Worm (Caenorhabditis elegans) whole organism, L4 larva: ENCODE data around the gene C05E4.15.

ENCODE experiments used
- F10B5.3 ChIP-seq: sonication (generic microtip); optimal IDR thresholded peaks from 2 replicates; lab custom pipeline; 2016; ENCODE audit warnings: mild to moderate bottlenecking, missing genetic modification characterization, missing compliant biosample characterization
- F37D6.2 ChIP-seq: sonication (generic microtip); optimal IDR thresholded peaks from 2 replicates; lab custom pipeline; 2016; ENCODE audit warnings: mild to moderate bottlenecking, missing genetic modification characterization, missing compliant biosample characterization
- R02D3.7 ChIP-seq: fragments of 150-350 bp; sonication (generic microtip); optimal IDR thresholded peaks from 3 replicates; lab custom pipeline; 2014; ENCODE audit warnings: missing biosample characterization, missing genetic modification characterization
- T26A8.4 ChIP-seq: fragments of 200-800 bp; sonication (Bioruptor generic); IDR thresholded peaks from 2 replicates; pipeline ENCODE4 v1.3.6; 2022; ENCODE audit warnings: missing genetic modification characterization, missing compliant biosample characterization
- Y105C5A.15 ChIP-seq: fragments of 200-800 bp; sonication (Bioruptor generic); IDR thresholded peaks from 2 replicates; pipeline ENCODE4 v1.3.6; 2022; ENCODE audit warnings: missing genetic modification characterization, missing compliant biosample characterization
- Y75B8A.6 ChIP-seq: fragments of 200-800 bp; sonication (Bioruptor generic); IDR thresholded peaks from 2 replicates; pipeline ENCODE4 v1.3.6; 2022; ENCODE audit warnings: missing genetic modification reagents, missing genetic modification characterization, missing compliant biosample characterization
- ZK546.5 ChIP-seq, 2 experiments: sonication (generic microtip); optimal IDR thresholded peaks; 2 replicates each; lab custom pipeline; 2017; ENCODE audit warnings: missing biosample characterization in 2 of 2, missing genetic modification characterization in 2 of 2
- aha-1 ChIP-seq: fragments of 150-350 bp; peaks from one replicate; lab custom pipeline; 2014; ENCODE audit warnings: missing biosample characterization, missing genetic modification characterization
- aly-2 ChIP-seq: sonication (generic microtip); optimal IDR thresholded peaks from 2 replicates; lab custom pipeline; 2018; ENCODE audit warnings: missing biosample characterization, missing genetic modification characterization
- arid-1 ChIP-seq: fragments of 200-800 bp; sonication (Bioruptor generic); conservative IDR thresholded peaks from 2 replicates; pipeline ENCODE4 v1.3.6; 2022; ENCODE audit warnings: missing genetic modification reagents, missing genetic modification characterization, missing compliant biosample characterization
- attf-4 ChIP-seq: sonication (generic microtip); optimal IDR thresholded peaks from 3 replicates; lab custom pipeline; 2017; ENCODE audit warnings: missing biosample characterization, missing genetic modification characterization
- ceh-32 ChIP-seq: sonication (generic microtip); optimal IDR thresholded peaks from 2 replicates; lab custom pipeline; 2016; ENCODE audit warnings: mild to moderate bottlenecking, missing genetic modification characterization, missing compliant biosample characterization; ENCODE audit not compliant: poor library complexity
- ceh-44 ChIP-seq: fragments of 200-800 bp; sonication (Bioruptor generic); IDR thresholded peaks from 2 replicates; pipeline ENCODE4 v1.3.6; 2022; ENCODE audit warnings: missing genetic modification reagents, missing genetic modification characterization, missing compliant biosample characterization
- cey-2 ChIP-seq: sonication (generic microtip); optimal IDR thresholded peaks from 3 replicates; lab custom pipeline; 2017; ENCODE audit warnings: missing genetic modification characterization, mild to moderate bottlenecking, missing compliant biosample characterization, antibody characterized with exemption, borderline replicate concordance; ENCODE audit not compliant: insufficient read depth
- daf-16 ChIP-seq, 3 experiments: sonication (generic microtip); optimal IDR thresholded peaks; 2 replicates each; lab custom pipeline; 2016 to 2017; ENCODE audit warnings: missing genetic modification characterization in 3 of 3, missing genetic modification reagents in 3 of 3, mild to moderate bottlenecking in 2 of 3, missing compliant biosample characterization in 2 of 3, missing biosample characterization in 1 of 3, moderate library complexity in 1 of 3
- dmd-6 ChIP-seq: fragments of 200-800 bp; sonication (Bioruptor generic); IDR thresholded peaks from 2 replicates; pipeline ENCODE4 v1.3.6; 2022; ENCODE audit warnings: missing genetic modification reagents, missing genetic modification characterization, missing compliant biosample characterization
- dmd-9 ChIP-seq: fragments of 200-800 bp; sonication (Bioruptor generic); IDR thresholded peaks from 2 replicates; pipeline ENCODE4 v1.3.6; 2022; ENCODE audit warnings: missing genetic modification reagents, missing genetic modification characterization, missing compliant biosample characterization
- dve-1 ChIP-seq: sonication (generic microtip); optimal IDR thresholded peaks from 2 replicates; lab custom pipeline; 2017; ENCODE audit warnings: antibody characterized with exemption, mild to moderate bottlenecking, missing genetic modification characterization, missing compliant biosample characterization; ENCODE audit not compliant: insufficient read depth
- egl-27 ChIP-seq: sonication (generic microtip); optimal IDR thresholded peaks from 3 replicates; lab custom pipeline; 2017; ENCODE audit warnings: missing biosample characterization, missing genetic modification reagents, missing genetic modification characterization
- egl-43 ChIP-seq: fragments of 200-800 bp; sonication (Bioruptor generic); IDR thresholded peaks from 2 replicates; pipeline ENCODE4 v1.3.6; 2022; ENCODE audit warnings: missing genetic modification reagents, missing genetic modification characterization, missing compliant biosample characterization
- fkh-10 ChIP-seq: fragments of 150-350 bp; optimal IDR thresholded peaks from 2 replicates; lab custom pipeline; 2014; ENCODE audit warnings: missing biosample characterization, missing genetic modification reagents, missing genetic modification characterization
- fos-1 ChIP-seq: fragments of 150-350 bp; optimal IDR thresholded peaks from 2 replicates; lab custom pipeline; 2014; ENCODE audit warnings: missing biosample characterization, missing genetic modification characterization
- gei-8 ChIP-seq: fragments of 200-800 bp; sonication (Bioruptor generic); optimal IDR thresholded peaks from 2 replicates; lab custom pipeline; 2018; ENCODE audit warnings: mild to moderate bottlenecking, missing genetic modification characterization, missing compliant biosample characterization
- hlh-11 ChIP-seq: fragments of 200-800 bp; sonication (Bioruptor generic); optimal IDR thresholded peaks from 2 replicates; lab custom pipeline; 2018; ENCODE audit warnings: mild to moderate bottlenecking, missing genetic modification characterization, missing compliant biosample characterization
- hlh-30 ChIP-seq: sonication (generic microtip); optimal IDR thresholded peaks from 2 replicates; lab custom pipeline; 2017; ENCODE audit warnings: antibody characterized with exemption, mild to moderate bottlenecking, missing genetic modification characterization, missing compliant biosample characterization; ENCODE audit not compliant: insufficient read depth
- hmg-1.1 ChIP-seq: fragments of 200-800 bp; sonication (Bioruptor generic); IDR thresholded peaks from 2 replicates; pipeline ENCODE4 v1.3.6; 2022; ENCODE audit warnings: missing genetic modification reagents, missing genetic modification characterization, missing compliant biosample characterization
- lin-13 ChIP-seq: fragments of 150-350 bp; optimal IDR thresholded peaks from 2 replicates; lab custom pipeline; 2014; ENCODE audit warnings: missing biosample characterization, missing genetic modification reagents, missing genetic modification characterization
- lin-39 ChIP-seq: fragments of 150-350 bp; optimal IDR thresholded peaks from 2 replicates; lab custom pipeline; 2014; ENCODE audit warnings: missing biosample characterization, missing genetic modification reagents, missing genetic modification characterization
- madf-5 ChIP-seq, 2 experiments: fragments of 200-800 bp; sonication (Bioruptor generic); IDR thresholded peaks; 2 replicates each; pipeline ENCODE4 v1.3.6; 2022; ENCODE audit warnings: missing compliant biosample characterization in 2 of 2, missing genetic modification characterization in 2 of 2
- mdl-1 ChIP-seq, 2 experiments: fragments of 150-350 bp in 1 of 2; sonication (generic microtip) in 1 of 2; optimal IDR thresholded peaks; 2 replicates each; lab custom pipeline; 2014 to 2017; ENCODE audit warnings: missing biosample characterization in 2 of 2, missing genetic modification characterization in 2 of 2
- mep-1 ChIP-seq: fragments of 150-350 bp; sonication (generic microtip); optimal IDR thresholded peaks from 3 replicates; lab custom pipeline; 2014; ENCODE audit warnings: missing biosample characterization, missing genetic modification characterization
- mxl-2 ChIP-seq: fragments of 200-800 bp; sonication (Bioruptor generic); conservative IDR thresholded peaks from 2 replicates; pipeline ENCODE4 v1.3.6; 2022; ENCODE audit warnings: missing genetic modification reagents, missing genetic modification characterization, missing compliant biosample characterization
- mxl-3 ChIP-seq: fragments of 200-800 bp; sonication (Bioruptor generic); optimal IDR thresholded peaks from 2 replicates; lab custom pipeline; 2018; ENCODE audit warnings: mild to moderate bottlenecking, missing genetic modification characterization, missing compliant biosample characterization
- nhr-102 ChIP-seq: sonication (generic microtip); optimal IDR thresholded peaks from 2 replicates; lab custom pipeline; 2016; ENCODE audit warnings: mild to moderate bottlenecking, missing genetic modification characterization, moderate library complexity, missing compliant biosample characterization
- nhr-41 ChIP-seq: fragments of 200-800 bp; sonication (Bioruptor generic); IDR thresholded peaks from 2 replicates; pipeline ENCODE4 v1.3.6; 2022; ENCODE audit warnings: missing genetic modification reagents, missing genetic modification characterization, missing compliant biosample characterization
- nhr-42 ChIP-seq: fragments of 200-800 bp; sonication (Bioruptor generic); IDR thresholded peaks from 2 replicates; pipeline ENCODE4 v1.3.6; 2022; ENCODE audit warnings: missing genetic modification characterization, missing compliant biosample characterization
- nhr-76 ChIP-seq: fragments of 150-350 bp; optimal IDR thresholded peaks from 2 replicates; lab custom pipeline; 2014; ENCODE audit warnings: missing biosample characterization, missing genetic modification characterization
- nhr-77 ChIP-seq: fragments of 150-350 bp; optimal IDR thresholded peaks from 2 replicates; lab custom pipeline; 2014; ENCODE audit warnings: missing biosample characterization, missing genetic modification characterization
- php-3 ChIP-seq: fragments of 200-800 bp; sonication (Bioruptor generic); IDR thresholded peaks from 2 replicates; pipeline ENCODE4 v1.3.6; 2022; ENCODE audit warnings: missing genetic modification reagents, missing genetic modification characterization, missing compliant biosample characterization
- saeg-2 ChIP-seq: fragments of 200-800 bp; sonication (Bioruptor generic); IDR thresholded peaks from 2 replicates; pipeline ENCODE4 v1.3.6; 2022; ENCODE audit warnings: missing genetic modification reagents, missing genetic modification characterization, missing compliant biosample characterization
- sdz-12 ChIP-seq: fragments of 200-800 bp; sonication (Bioruptor generic); optimal IDR thresholded peaks from 2 replicates; lab custom pipeline; 2018; ENCODE audit warnings: mild to moderate bottlenecking, missing genetic modification characterization, missing compliant biosample characterization
- skn-1 ChIP-seq: fragments of 150-350 bp; optimal IDR thresholded peaks from 2 replicates; lab custom pipeline; 2014; ENCODE audit warnings: missing biosample characterization, missing genetic modification characterization
- spr-1 ChIP-seq: sonication (generic microtip); optimal IDR thresholded peaks from 2 replicates; lab custom pipeline; 2016; ENCODE audit warnings: mild to moderate bottlenecking, missing genetic modification characterization, missing compliant biosample characterization
- tra-1 ChIP-seq: fragments of 200-800 bp; sonication (Bioruptor generic); IDR thresholded peaks from 2 replicates; pipeline ENCODE4 v1.3.6; 2022; ENCODE audit warnings: missing genetic modification reagents, missing genetic modification characterization, missing compliant biosample characterization
- zag-1 ChIP-seq: fragments of 150-350 bp; optimal IDR thresholded peaks from 2 replicates; lab custom pipeline; 2014; ENCODE audit warnings: missing biosample characterization, missing genetic modification characterization
- zfp-3 ChIP-seq: fragments of 200-800 bp; sonication (Bioruptor generic); conservative IDR thresholded peaks from 2 replicates; pipeline ENCODE4 v1.3.6; 2022; ENCODE audit warnings: missing genetic modification reagents, missing genetic modification characterization, missing compliant biosample characterization
- zip-11 ChIP-seq: fragments of 200-800 bp; sonication (Bioruptor generic); IDR thresholded peaks from 2 replicates; pipeline ENCODE4 v1.3.6; 2022; ENCODE audit warnings: missing genetic modification characterization, missing compliant biosample characterization
- zip-2 ChIP-seq: fragments of 150-350 bp; optimal IDR thresholded peaks from 2 replicates; lab custom pipeline; 2014; ENCODE audit warnings: missing biosample characterization, missing genetic modification characterization

C05E4.15 gene

DNA sequence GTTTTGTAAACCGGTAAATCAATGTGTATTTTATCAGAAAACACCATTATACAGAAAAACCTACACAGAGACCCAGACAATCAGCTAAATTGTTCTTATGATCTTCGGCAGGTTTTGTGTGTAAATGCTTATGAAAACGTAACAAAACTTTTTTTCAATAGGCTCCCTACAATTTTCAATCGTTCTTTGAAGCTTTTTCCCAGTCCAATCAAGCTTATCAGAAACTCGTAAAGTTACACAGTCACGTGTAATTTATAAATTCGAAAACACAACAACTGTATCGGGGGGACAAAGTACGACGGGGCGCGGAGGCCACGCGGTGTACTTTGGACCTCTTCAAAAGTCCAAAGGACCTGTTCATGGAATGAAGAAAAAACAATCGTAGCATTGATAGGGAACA, 30.9 kb downstream of the C05E4.15 start (continued):
- TF ChIP-seq daf-16 (GFP tag; optimal IDR thresholded peaks at IDR 0.05; lab: Kevin White, UChicago) (peak in 1 of 2 experiments; percentile 52), daf-16 (tag; optimal IDR thresholded peaks at IDR 0.05; lab: Kevin White, UChicago) (peak; percentile 94), fkh-10 (no peak), nhr-42 (GFP tag; lab: Robert Waterston, UW) (0 out of 2 replicates have a peak, but pooled peaks have one; percentile 4), ZK546.5 (tag; optimal IDR thresholded peaks at IDR 0.05; lab: Kevin White, UChicago) (no peak), madf-5 (GFP tag; IDR thresholded peaks at IDR 0.05; lab: Robert Waterston, UW) (no peak), nhr-102 (tag; lab: Kevin White, UChicago) (peak; percentile 73), zfp-3 (0 out of 2 replicates have a peak, but pooled peaks have one; percentile 23), nhr-77 (tag; lab: Kevin White, UChicago) (peak; percentile 60), mep-1 (peak; percentile 78), mdl-1 (tag; optimal IDR thresholded peaks at IDR 0.05; lab: Kevin White, UChicago) (peak in 1 of 2 experiments; percentile 74), skn-1 (tag; lab: Kevin White, UChicago) (no peak), nhr-76 (tag; lab: Kevin White, UChicago) (no peak), gei-8 (GFP tag; lab: Kevin White, UChicago) (peak; percentile 2), aha-1 (peak; percentile 47), arid-1 (GFP tag; lab: Robert Waterston, UW) (no peak), hlh-30 (peak; percentile 89), ceh-44 (GFP tag; lab: Robert Waterston, UW) (no peak), F10B5.3 (tag; lab: Kevin White, UChicago) (no peak), T26A8.4 (peak; percentile 78), spr-1 (tag; lab: Kevin White, UChicago) (peak; percentile 25), cey-2 (tag; lab: Kevin White, UChicago) (peak; percentile 38), mxl-3 (GFP tag; lab: Kevin White, UChicago) (peak; percentile 72)

DNA sequence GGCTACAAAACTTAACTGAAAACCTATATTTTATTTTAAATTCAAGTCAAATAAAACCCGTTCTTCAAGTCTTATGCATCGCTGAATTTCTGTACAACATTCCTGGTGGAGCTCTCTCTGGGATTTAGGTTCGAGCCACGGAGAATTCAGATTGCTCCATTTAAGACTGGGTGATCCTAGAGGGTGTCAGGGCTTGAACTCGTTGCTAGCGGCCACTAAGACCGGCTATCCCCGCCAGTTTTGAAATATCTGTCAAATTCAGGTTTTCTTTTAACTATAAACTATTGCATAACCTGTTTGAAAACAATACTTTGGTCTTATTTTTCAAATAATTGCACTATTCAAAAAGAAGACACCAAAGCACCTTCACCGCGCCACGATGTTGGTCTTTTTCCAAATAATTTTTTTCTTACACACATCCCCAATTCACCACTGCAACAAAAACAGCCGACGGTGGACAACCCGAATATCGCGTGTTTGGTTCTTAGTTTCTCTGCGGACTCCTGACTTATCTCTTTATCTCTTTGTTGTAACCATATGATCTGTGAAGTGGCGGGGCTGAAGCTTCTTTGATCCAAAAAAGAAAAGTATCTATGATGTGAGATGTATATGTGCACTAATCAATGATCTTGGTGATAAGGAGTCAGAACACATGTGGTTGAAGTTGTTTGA, 32.2 kb downstream of the C05E4.15 start:
- TF ChIP-seq tra-1: no peak
- no peak for TF ChIP-seq fos-1
- 0 out of 2 replicates have a peak, but pooled peaks have one; percentile 28 for TF ChIP-seq Y105C5A.15 (GFP tag; lab: Robert Waterston, UW)
- TF ChIP-seq dmd-6 (GFP tag; lab: Robert Waterston, UW): peak; percentile 13; the same call in 1 of the 2 replicates
- peak; percentile 96 for TF ChIP-seq dve-1 (tag; lab: Kevin White, UChicago)
- TF ChIP-seq Y75B8A.6 (GFP tag; lab: Robert Waterston, UW): 0 out of 2 replicates have a peak, but pooled peaks have one; percentile 10
- TF ChIP-seq madf-5 (GFP tag; IDR thresholded peaks at IDR 0.05; lab: Robert Waterston, UW): no peak
- TF ChIP-seq attf-4: no peak
- no peak for TF ChIP-seq aly-2
- TF ChIP-seq mxl-3 (GFP tag; lab: Kevin White, UChicago): peak; percentile 59
- TF ChIP-seq hlh-11 (tag; lab: Kevin White, UChicago): peak; percentile 94
- no peak for TF ChIP-seq php-3 (GFP tag; lab: Robert Waterston, UW)
- no peak for TF ChIP-seq nhr-41 (GFP tag; lab: Robert Waterston, UW)
- TF ChIP-seq lin-39: no peak
- no peak for TF ChIP-seq gei-8 (GFP tag; lab: Kevin White, UChicago)
- TF ChIP-seq dmd-9: 0 out of 2 replicates have a peak, but pooled peaks have one; percentile 16
- TF ChIP-seq zip-2: peak; percentile 15
- no peak for TF ChIP-seq ceh-44 (GFP tag; lab: Robert Waterston, UW)
- 0 out of 2 replicates have a peak, but pooled peaks have one; percentile 26 for TF ChIP-seq hmg-1.1 (GFP tag; lab: Robert Waterston, UW)
- TF ChIP-seq F37D6.2: no peak
- no peak for TF ChIP-seq R02D3.7 (tag; lab: Kevin White, UChicago)
- TF ChIP-seq egl-43: 0 out of 2 replicates have a peak, but pooled peaks have one; percentile 4
- no peak for TF ChIP-seq ceh-32 (tag; lab: Kevin White, UChicago)
- TF ChIP-seq mdl-1 (tag; optimal IDR thresholded peaks at IDR 0.05; lab: Kevin White, UChicago): peak; percentile 26 to 81
- no peak for TF ChIP-seq lin-13 (GFP tag; lab: Kevin White, UChicago)
- no peak for TF ChIP-seq zip-11 (GFP tag; lab: Robert Waterston, UW)
- TF ChIP-seq mxl-2 (GFP tag; lab: Robert Waterston, UW): no peak
- no peak for TF ChIP-seq saeg-2
- TF ChIP-seq egl-27 (tag; lab: Kevin White, UChicago): no peak
- TF ChIP-seq zag-1 (tag; lab: Kevin White, UChicago): no peak
- TF ChIP-seq sdz-12 (GFP tag; lab: Kevin White, UChicago): no peak
